Worm (Caenorhabditis elegans) whole organism, young adult: ENCODE results near the gene npp-21.

ENCODE experiments used
- C17E4.6 ChIP-seq: fragments of 200-800 bp; sonication (Bioruptor generic); IDR thresholded peaks from 2 replicates; pipeline ENCODE4 v1.3.6; 2022; ENCODE audit warnings: missing genetic modification reagents, missing genetic modification characterization, missing compliant biosample characterization
- ama-1 ChIP-seq, 3 experiments: fragments of 150-350 bp in 1 of 3; sonication (generic microtip) in 2 of 3; optimal IDR thresholded peaks; 2 replicates each; lab custom pipeline; 2014 to 2018; ENCODE audit warnings: missing biosample characterization in 2 of 3, missing genetic modification characterization in 2 of 3, missing genetic modification reagents in 2 of 3
- cebp-2 ChIP-seq: fragments of 200-800 bp; sonication (Bioruptor generic); IDR thresholded peaks from 2 replicates; pipeline ENCODE4 v1.3.6; 2022; ENCODE audit warnings: missing genetic modification characterization, missing compliant biosample characterization
- egl-18 ChIP-seq: fragments of 200-800 bp; sonication (Bioruptor generic); IDR thresholded peaks from 2 replicates; pipeline ENCODE4 v1.3.6; 2022; ENCODE audit warnings: missing genetic modification reagents, missing genetic modification characterization, missing compliant biosample characterization
- egrh-3 ChIP-seq: fragments of 200-800 bp; sonication (Bioruptor generic); IDR thresholded peaks from 2 replicates; pipeline ENCODE4 v1.3.6; 2022; ENCODE audit warnings: missing genetic modification reagents, missing genetic modification characterization, missing compliant biosample characterization
- lin-54 ChIP-seq: fragments of 200-800 bp; sonication (Bioruptor generic); optimal IDR thresholded peaks from 2 replicates; lab custom pipeline; 2018; ENCODE audit warnings: mild to moderate bottlenecking, missing genetic modification characterization, missing compliant biosample characterization
- madf-8 ChIP-seq: fragments of 200-800 bp; sonication (Bioruptor generic); conservative IDR thresholded peaks from 2 replicates; pipeline ENCODE4 v1.3.6; 2022; ENCODE audit warnings: missing genetic modification reagents, missing genetic modification characterization, missing compliant biosample characterization
- mel-28 ChIP-seq: sonication (generic microtip); optimal IDR thresholded peaks from 2 replicates; lab custom pipeline; 2016; ENCODE audit warnings: borderline replicate concordance, mild to moderate bottlenecking, missing genetic modification characterization, missing compliant biosample characterization
- mxl-1 ChIP-seq: sonication (generic microtip); optimal IDR thresholded peaks from 2 replicates; lab custom pipeline; 2016; ENCODE audit warnings: missing genetic modification characterization, missing compliant biosample characterization
- nfya-1 ChIP-seq: sonication (generic microtip); optimal IDR thresholded peaks from 2 replicates; lab custom pipeline; 2017; ENCODE audit warnings: antibody characterized with exemption, missing compliant biosample characterization, missing genetic modification characterization, borderline replicate concordance; ENCODE audit not compliant: insufficient read depth
- nfya-2 ChIP-seq: fragments of 200-800 bp; sonication (Bioruptor generic); IDR thresholded peaks from 2 replicates; pipeline ENCODE4 v1.3.6; 2022; ENCODE audit warnings: missing genetic modification reagents, missing genetic modification characterization, missing compliant biosample characterization
- nhr-90 ChIP-seq: sonication (generic microtip); optimal IDR thresholded peaks from 2 replicates; lab custom pipeline; 2016; ENCODE audit warnings: missing genotype, mild to moderate bottlenecking, missing genetic modification characterization, missing compliant biosample characterization
- snpc-4 ChIP-seq, 5 experiments: fragments of 150-350 bp in 1 of 5; sonication (generic microtip) in 4 of 5; optimal IDR thresholded peaks; 2 replicates each; lab custom pipeline; 2014 to 2018; ENCODE audit warnings: missing genetic modification characterization in 5 of 5, missing biosample characterization in 3 of 5, antibody characterized with exemption in 2 of 5, mild to moderate bottlenecking in 2 of 5, missing compliant biosample characterization in 2 of 5, missing genotype in 2 of 5, moderate library complexity in 2 of 5, missing genetic modification reagents in 1 of 5

DNA sequence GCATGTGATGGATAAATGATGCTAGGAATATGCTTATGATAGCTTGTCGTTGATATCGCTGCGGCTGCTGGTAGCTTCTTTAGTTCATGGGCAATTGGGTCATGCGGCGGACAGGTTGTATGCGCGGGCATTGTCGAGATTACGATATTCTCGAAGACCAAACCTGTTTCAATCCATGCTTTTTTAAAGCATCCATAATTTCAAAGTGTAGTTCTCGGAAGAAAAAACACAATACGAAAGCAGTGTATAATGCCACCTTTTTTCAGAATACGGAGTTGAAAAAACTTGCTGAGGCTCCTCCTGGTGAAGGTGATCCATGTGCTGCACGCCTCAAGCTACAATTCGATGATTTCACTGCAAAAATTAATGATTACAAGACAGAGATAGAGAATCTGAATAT, 5.8 kb downstream of the npp-21 start, which contains the start of gene osm-8:
- TF ChIP-seq snpc-4 (GFP tag; optimal IDR thresholded peaks at IDR 0.05; lab: Kevin White, UChicago) (no peak), snpc-4 (tag; optimal IDR thresholded peaks at IDR 0.05; lab: Kevin White, UChicago) (no peak), egl-18 (GFP tag; lab: Robert Waterston, UW) (no peak), mel-28 (no peak), lin-54 (GFP tag; lab: Kevin White, UChicago) (no peak), C17E4.6 (GFP tag; lab: Robert Waterston, UW) (no peak), egrh-3 (no peak), nfya-2 (GFP tag; lab: Robert Waterston, UW) (no peak), madf-8 (GFP tag; lab: Robert Waterston, UW) (no peak), ama-1 (optimal IDR thresholded peaks at IDR 0.05; lab: Kevin White, UChicago) (no peak), ama-1 (GFP tag; optimal IDR thresholded peaks at IDR 0.05; lab: Kevin White, UChicago) (no peak), nhr-90 (tag; lab: Kevin White, UChicago) (no peak), cebp-2 (GFP tag; lab: Robert Waterston, UW) (no peak), nfya-1 (tag; lab: Kevin White, UChicago) (no peak), mxl-1 (tag; lab: Kevin White, UChicago) (no peak)
